Worm (Caenorhabditis elegans) whole organism, L2 larva: ENCODE data around the gene ZK402.5.
A peak's percentile ranks its signal among the peaks of the same experiment; 100 is the strongest.

Source experiments
- F13H6.1 ChIP-seq: sonication (generic microtip); optimal IDR thresholded peaks from 2 replicates; lab custom pipeline; 2016; ENCODE audit warnings: missing genetic modification characterization, missing compliant biosample characterization
- R02D3.7 ChIP-seq: fragments of 150-350 bp; optimal IDR thresholded peaks from 2 replicates; lab custom pipeline; 2014; ENCODE audit warnings: missing biosample characterization, missing genetic modification characterization
- ZK546.5 ChIP-seq: sonication (generic microtip); optimal IDR thresholded peaks from 2 replicates; lab custom pipeline; 2017; ENCODE audit warnings: missing biosample characterization, missing genetic modification characterization
- alr-1 ChIP-seq: fragments of 150-350 bp; optimal IDR thresholded peaks from 2 replicates; lab custom pipeline; 2014; ENCODE audit warnings: missing biosample characterization, missing genetic modification characterization
- aly-2 ChIP-seq: fragments of 150-350 bp; optimal IDR thresholded peaks from 2 replicates; lab custom pipeline; 2014; ENCODE audit warnings: missing biosample characterization, missing genetic modification characterization
- ama-1 ChIP-seq: fragments of 150-350 bp; optimal IDR thresholded peaks from 2 replicates; lab custom pipeline; 2018; ENCODE audit warnings: inconsistent platforms
- blmp-1 ChIP-seq: sonication (generic microtip); optimal IDR thresholded peaks from 2 replicates; lab custom pipeline; 2017; ENCODE audit warnings: missing genetic modification characterization, mild to moderate bottlenecking, missing compliant biosample characterization, antibody characterized with exemption, moderate library complexity; ENCODE audit not compliant: insufficient read depth
- ceh-16 ChIP-seq: fragments of 150-350 bp; optimal IDR thresholded peaks from 2 replicates; lab custom pipeline; 2014; ENCODE audit warnings: missing biosample characterization, missing genetic modification characterization
- ceh-82 ChIP-seq: fragments of 150-350 bp; optimal IDR thresholded peaks from 2 replicates; lab custom pipeline; 2014; ENCODE audit warnings: missing biosample characterization, missing genetic modification characterization
- dmd-4 ChIP-seq: sonication (generic microtip); optimal IDR thresholded peaks from 2 replicates; lab custom pipeline; 2017; ENCODE audit warnings: missing biosample characterization, missing genetic modification characterization
- elt-1 ChIP-seq: fragments of 150-350 bp; optimal IDR thresholded peaks from 2 replicates; lab custom pipeline; 2014; ENCODE audit warnings: missing biosample characterization, missing genetic modification characterization
- elt-3 ChIP-seq: sonication (generic microtip); optimal IDR thresholded peaks from 2 replicates; lab custom pipeline; 2017; ENCODE audit warnings: missing biosample characterization, missing genetic modification characterization
- fos-1 ChIP-seq: fragments of 150-350 bp; optimal IDR thresholded peaks from 2 replicates; lab custom pipeline; 2014; ENCODE audit warnings: missing biosample characterization, missing genetic modification characterization
- gmeb-1 ChIP-seq: fragments of 150-350 bp; optimal IDR thresholded peaks from 2 replicates; lab custom pipeline; 2014; ENCODE audit warnings: missing biosample characterization, missing genetic modification characterization
- mbf-1 ChIP-seq: sonication (generic microtip); optimal IDR thresholded peaks from 2 replicates; lab custom pipeline; 2017; ENCODE audit warnings: missing biosample characterization, missing genetic modification characterization
- mdl-1 ChIP-seq, 2 experiments: fragments of 150-350 bp in 1 of 2; sonication (generic microtip) in 1 of 2; optimal IDR thresholded peaks; 2 replicates each; lab custom pipeline; 2017; ENCODE audit warnings: missing biosample characterization in 2 of 2, missing genetic modification characterization in 2 of 2
- nhr-10 ChIP-seq: sonication (generic microtip); optimal IDR thresholded peaks from 2 replicates; lab custom pipeline; 2017; ENCODE audit warnings: missing biosample characterization, missing genetic modification characterization
- nhr-11 ChIP-seq: fragments of 150-350 bp; optimal IDR thresholded peaks from 2 replicates; lab custom pipeline; 2014; ENCODE audit warnings: missing biosample characterization, missing genetic modification characterization
- nhr-12 ChIP-seq: fragments of 150-350 bp; optimal IDR thresholded peaks from 2 replicates; lab custom pipeline; 2014; ENCODE audit warnings: missing biosample characterization, missing genetic modification characterization
- nhr-129 ChIP-seq: fragments of 150-350 bp; optimal IDR thresholded peaks from 2 replicates; lab custom pipeline; 2014; ENCODE audit warnings: missing biosample characterization, missing genetic modification characterization
- nhr-23 ChIP-seq: fragments of 150-350 bp; optimal IDR thresholded peaks from 2 replicates; lab custom pipeline; 2014; ENCODE audit warnings: missing biosample characterization, missing genetic modification reagents, missing genetic modification characterization
- nhr-237 ChIP-seq: fragments of 150-350 bp; optimal IDR thresholded peaks from 2 replicates; lab custom pipeline; 2014; ENCODE audit warnings: missing biosample characterization, missing genetic modification characterization
- nhr-25 ChIP-seq: fragments of 150-350 bp; sonication (generic microtip); optimal IDR thresholded peaks from 3 replicates; lab custom pipeline; 2014; ENCODE audit warnings: missing biosample characterization, missing genetic modification characterization
- nhr-6 ChIP-seq: fragments of 150-350 bp; optimal IDR thresholded peaks from 2 replicates; lab custom pipeline; 2014; ENCODE audit warnings: missing biosample characterization, missing genetic modification characterization
- sem-4 ChIP-seq: fragments of 150-350 bp; optimal IDR thresholded peaks from 2 replicates; lab custom pipeline; 2014; ENCODE audit warnings: missing biosample characterization, missing genetic modification reagents, missing genetic modification characterization
- skn-1 ChIP-seq: sonication (generic microtip); optimal IDR thresholded peaks from 2 replicates; lab custom pipeline; 2017; ENCODE audit warnings: missing biosample characterization, missing genetic modification characterization
- sma-9 ChIP-seq, 2 experiments: fragments of 150-350 bp in 1 of 2; sonication (generic microtip) in 1 of 2; optimal IDR thresholded peaks; 2 replicates each; lab custom pipeline; 2014 to 2016; ENCODE audit warnings: missing genetic modification characterization in 2 of 2, mild to moderate bottlenecking in 1 of 2, missing biosample characterization in 1 of 2, missing compliant biosample characterization in 1 of 2, missing genetic modification reagents in 1 of 2, moderate library complexity in 1 of 2
- snpc-4 ChIP-seq: fragments of 150-350 bp; optimal IDR thresholded peaks from 2 replicates; lab custom pipeline; 2014; ENCODE audit warnings: missing biosample characterization, missing genetic modification characterization
- unc-39 ChIP-seq: fragments of 150-350 bp; optimal IDR thresholded peaks from 2 replicates; lab custom pipeline; 2014; ENCODE audit warnings: missing biosample characterization, missing genetic modification characterization
- unc-55 ChIP-seq: fragments of 150-350 bp; sonication (generic microtip); optimal IDR thresholded peaks from 3 replicates; lab custom pipeline; 2014; ENCODE audit warnings: missing biosample characterization, missing genetic modification reagents, missing genetic modification characterization
- zag-1 ChIP-seq: fragments of 150-350 bp; optimal IDR thresholded peaks from 2 replicates; lab custom pipeline; 2014; ENCODE audit warnings: missing biosample characterization, missing genetic modification characterization
- ztf-1 ChIP-seq: fragments of 200-800 bp; sonication (Bioruptor generic); conservative IDR thresholded peaks from 2 replicates; pipeline ENCODE4 v1.3.6; 2022; ENCODE audit warnings: missing genetic modification characterization, missing compliant biosample characterization
- ztf-11 ChIP-seq: sonication (generic microtip); optimal IDR thresholded peaks from 2 replicates; lab custom pipeline; 2017; ENCODE audit warnings: missing biosample characterization, missing genetic modification characterization
- ztf-4 ChIP-seq: fragments of 150-350 bp; optimal IDR thresholded peaks from 2 replicates; lab custom pipeline; 2014; ENCODE audit warnings: missing biosample characterization, missing genetic modification characterization

ZK402.5 gene

ce11 chrX:1372464-1372863 is 28.7 kb downstream of the ZK402.5 start:
- TF ChIP-seq fos-1 (tag; lab: Kevin White, UChicago) (no peak), snpc-4 (peak; percentile 11), R02D3.7 (tag; lab: Kevin White, UChicago) (no peak), nhr-10 (tag; lab: Kevin White, UChicago) (no peak), nhr-6 (tag; lab: Kevin White, UChicago) (no peak), ZK546.5 (tag; lab: Kevin White, UChicago) (no peak), ztf-11 (no peak)

- no peak for TF ChIP-seq nhr-12 (tag; lab: Kevin White, UChicago)
- TF ChIP-seq fos-1 (tag; lab: Kevin White, UChicago), result peak; percentile 72
- TF ChIP-seq sma-9 (GFP tag; optimal IDR thresholded peaks at IDR 0.05; lab: Kevin White, UChicago), result peak; percentile 49
- TF ChIP-seq sma-9 (tag; optimal IDR thresholded peaks at IDR 0.05; lab: Kevin White, UChicago), result no peak
- no peak for TF ChIP-seq ama-1 (lab: Kevin White, UChicago)
These were observed 29.5 kb downstream of the ZK402.5 start, which contains the start of gene fbxa-190 for ce11 chrX:1371688-1372087. Gene fbxa-190 (plus strand): TSS chrX:1372012.

- TF ChIP-seq gmeb-1 (tag; lab: Kevin White, UChicago), result peak; percentile 4
- no peak for TF ChIP-seq F13H6.1 (tag; lab: Kevin White, UChicago)
These were observed 30.4 kb downstream of the ZK402.5 start, which contains the start of gene F56C3.7 for ce11 chrX:1370736-1371281. Gene F56C3.7 (minus strand): TSS chrX:1370786.

ce11 chrX:1367416-1367815 is 33.7 kb downstream of the ZK402.5 start, which contains the start of gene dgn-2:
Gene dgn-2 (minus strand): TSS chrX:1367516.
- no peak for TF ChIP-seq nhr-25 (tag; lab: Kevin White, UChicago)
- no peak for TF ChIP-seq elt-3
- TF ChIP-seq unc-39 (tag; lab: Kevin White, UChicago), result no peak
- no peak for TF ChIP-seq ceh-82 (tag; lab: Kevin White, UChicago)
- TF ChIP-seq R02D3.7 (tag; lab: Kevin White, UChicago), result no peak
- no peak for TF ChIP-seq ztf-4 (tag; lab: Kevin White, UChicago)
- TF ChIP-seq unc-55 (GFP tag; lab: Kevin White, UChicago), result no peak
- no peak for TF ChIP-seq fos-1 (tag; lab: Kevin White, UChicago)
- no peak for TF ChIP-seq mbf-1
- no peak for TF ChIP-seq zag-1 (tag; lab: Kevin White, UChicago)
- no peak for TF ChIP-seq nhr-237 (tag; lab: Kevin White, UChicago)
- TF ChIP-seq ama-1 (lab: Kevin White, UChicago), result no peak
- TF ChIP-seq, all 48 proteins: peak for 0

ce11 chrX:1360631-1361030 is 40.5 kb downstream of the ZK402.5 start, which contains the start of gene F56C3.4:
Gene F56C3.4 (minus strand): TSS chrX:1360731.
- TF ChIP-seq ztf-1 (GFP tag; lab: Robert Waterston, UW) (no peak), nhr-11 (tag; lab: Kevin White, UChicago) (no peak), nhr-6 (tag; lab: Kevin White, UChicago) (no peak), nhr-237 (tag; lab: Kevin White, UChicago) (no peak), snpc-4 (no peak), nhr-129 (tag; lab: Kevin White, UChicago) (no peak), aly-2 (tag; lab: Kevin White, UChicago) (no peak), mdl-1 (tag; optimal IDR thresholded peaks at IDR 0.05; lab: Kevin White, UChicago) (no peak), elt-1 (no peak), zag-1 (tag; lab: Kevin White, UChicago) (no peak), ceh-16 (tag; lab: Kevin White, UChicago) (no peak), elt-3 (no peak), sem-4 (no peak), mbf-1 (no peak), unc-39 (tag; lab: Kevin White, UChicago) (no peak), ztf-4 (tag; lab: Kevin White, UChicago) (no peak), nhr-23 (no peak), nhr-12 (tag; lab: Kevin White, UChicago) (no peak), skn-1 (tag; lab: Kevin White, UChicago) (no peak)

ce11 chrX:1358295-1358694 is 42.9 kb downstream of the ZK402.5 start, which contains the start of gene F56C3.3:
Gene F56C3.3 (minus strand): TSS chrX:1358395.
- no peak for TF ChIP-seq alr-1
- no peak for TF ChIP-seq nhr-12 (tag; lab: Kevin White, UChicago)
- TF ChIP-seq blmp-1, result no peak
- no peak for TF ChIP-seq dmd-4 (tag; lab: Kevin White, UChicago)
- no peak for TF ChIP-seq aly-2 (tag; lab: Kevin White, UChicago)
- TF ChIP-seq, all 48 proteins: peak for 0
